Worm (Caenorhabditis elegans) whole organism, L4 larva: Measurements from ENCODE around the gene C50B8.4.

Source experiments
- Y5F2A.4 ChIP-seq: fragments of 200-800 bp; sonication (Bioruptor generic); optimal IDR thresholded peaks from 2 replicates; lab custom pipeline; 2018; ENCODE audit warnings: mild to moderate bottlenecking, missing genetic modification characterization, missing compliant biosample characterization
- ZK337.2 ChIP-seq: fragments of 200-800 bp; sonication (Bioruptor generic); IDR thresholded peaks from 2 replicates; pipeline ENCODE4 v1.3.6; 2022; ENCODE audit warnings: missing genetic modification reagents, missing genetic modification characterization, missing compliant biosample characterization
- aly-2 ChIP-seq: sonication (generic microtip); optimal IDR thresholded peaks from 2 replicates; lab custom pipeline; 2018; ENCODE audit warnings: missing biosample characterization, missing genetic modification characterization

ce11 chrV:13578637-13579036 lies 6.8 kb downstream of the C50B8.4 start, which contains the start of gene C50B8.6:
- TF ChIP-seq Y5F2A.4 (GFP tag; lab: Kevin White, UChicago) (no peak), ZK337.2 (GFP tag; lab: Robert Waterston, UW) (no peak), aly-2 (tag; lab: Kevin White, UChicago) (no peak)
